Worm (Caenorhabditis elegans): ENCODE results near the gene ruvb-2.

ce11 chrIV:6957341-6957740, 38.1 kb upstream of the ruvb-2 start, which contains the start of gene jnk-1:
- no peak for TF ChIP-seq med-1 (GFP tag; optimal IDR thresholded peaks at IDR 0.05; ENCODE audit: insufficient read depth)
- TF ChIP-seq klf-2 (GFP tag; conservative IDR thresholded peaks at IDR 0.05) = no peak
- TF ChIP-seq flt-1 (GFP tag; IDR thresholded peaks at IDR 0.05) = no peak
- TF ChIP-seq ztf-29 (GFP tag; IDR thresholded peaks at IDR 0.05) = no peak

Data from whole organism, midembryonic.